Fruit fly (Drosophila melanogaster) whole organism, embryonic: ENCODE measurements around the gene Nsf2.

Experiments used
- Antp ChIP-seq: fragments of 200-800 bp; sonication (Bioruptor generic); optimal IDR thresholded peaks from 3 replicates; lab custom pipeline; 2016; ENCODE audit warnings: missing biosample characterization, missing genetic modification characterization
- Asciz ChIP-seq: fragments of 200-800 bp; sonication (Bioruptor generic); optimal IDR thresholded peaks from 2 replicates; lab custom pipeline; 2017; ENCODE audit warnings: missing biosample characterization, mild to moderate bottlenecking, missing genetic modification characterization, missing genetic modification reagents
- Awh ChIP-seq: fragments of 200-800 bp; sonication (Bioruptor generic); IDR thresholded peaks from 2 replicates; pipeline ENCODE4, ENCODE4 v1.3.6; 2022; ENCODE audit warnings: missing biosample characterization, missing genetic modification characterization
- B-H1 ChIP-seq: fragments of 200-800 bp; sonication (Bioruptor generic); IDR thresholded peaks from 3 replicates; pipeline ENCODE4 v1.3.6; 2022; ENCODE audit warnings: missing biosample characterization, missing genetic modification characterization
- CG10209 ChIP-seq: fragments of 200-800 bp; sonication (Bioruptor generic); optimal IDR thresholded peaks from 3 replicates; lab custom pipeline; 2017; ENCODE audit warnings: missing biosample characterization, mild to moderate bottlenecking, missing genetic modification characterization, missing genetic modification reagents
- CG10267 ChIP-seq: fragments of 200-800 bp; sonication (Bioruptor generic); optimal IDR thresholded peaks from 2 replicates; lab custom pipeline; 2018; ENCODE audit warnings: missing biosample characterization, mild to moderate bottlenecking, missing genetic modification characterization, moderate library complexity
- CG10543 ChIP-seq: fragments of 200-800 bp; sonication (Bioruptor generic); optimal IDR thresholded peaks from 3 replicates; lab custom pipeline; 2017; ENCODE audit warnings: missing biosample characterization, mild to moderate bottlenecking, missing genetic modification characterization, moderate library complexity
- CG11695 ChIP-seq: fragments of 200-800 bp; sonication (Bioruptor generic); IDR thresholded peaks from 3 replicates; pipeline ENCODE4 v1.3.6; 2022; ENCODE audit warnings: missing biosample characterization, missing genetic modification characterization
- CG12155 ChIP-seq: fragments of 200-800 bp; sonication (Bioruptor generic); optimal IDR thresholded peaks from 3 replicates; lab custom pipeline; 2016; ENCODE audit warnings: missing biosample characterization, missing genetic modification characterization
- CG12391 ChIP-seq: fragments of 200-800 bp; sonication (Bioruptor generic); optimal IDR thresholded peaks from 3 replicates; lab custom pipeline; 2018; ENCODE audit warnings: missing biosample characterization, mild to moderate bottlenecking, missing genetic modification characterization, moderate library complexity
- CG14441 ChIP-seq: fragments of 200-800 bp; sonication (Bioruptor generic); IDR thresholded peaks from 2 replicates; pipeline ENCODE4 v1.3.6; 2022; ENCODE audit warnings: missing biosample characterization, missing genetic modification characterization
- CG15269 ChIP-seq: fragments of 200-800 bp; sonication (Bioruptor generic); optimal IDR thresholded peaks from 2 replicates; lab custom pipeline; 2018; ENCODE audit warnings: missing biosample characterization, mild to moderate bottlenecking, missing genetic modification characterization, moderate library complexity
- CG1529 ChIP-seq: fragments of 200-800 bp; sonication (Bioruptor generic); optimal IDR thresholded peaks from 3 replicates; lab custom pipeline; 2018; ENCODE audit warnings: missing biosample characterization, missing genetic modification characterization
- CG1792 ChIP-seq: fragments of 200-800 bp; sonication (Bioruptor generic); optimal IDR thresholded peaks from 2 replicates; lab custom pipeline; 2016; ENCODE audit warnings: missing biosample characterization, missing genetic modification characterization
- CG18262 ChIP-seq: fragments of 200-800 bp; optimal IDR thresholded peaks from 3 replicates; lab custom pipeline; 2019; ENCODE audit warnings: missing biosample characterization, mild to moderate bottlenecking, missing genetic modification characterization, moderate library complexity
- CG3281 ChIP-seq: fragments of 200-800 bp; sonication (Bioruptor generic); optimal IDR thresholded peaks from 3 replicates; lab custom pipeline; 2017; ENCODE audit warnings: missing biosample characterization, mild to moderate bottlenecking, missing genetic modification characterization
- CG34376 ChIP-seq: fragments of 200-800 bp; sonication (Bioruptor generic); optimal IDR thresholded peaks from 2 replicates; lab custom pipeline; 2018; ENCODE audit warnings: missing biosample characterization, mild to moderate bottlenecking, missing genetic modification characterization
- CG6813 ChIP-seq: fragments of 200-800 bp; sonication (Bioruptor generic); optimal IDR thresholded peaks from 2 replicates; lab custom pipeline; 2017; ENCODE audit warnings: missing biosample characterization, missing genetic modification characterization, mild to moderate bottlenecking, moderate library complexity, missing genetic modification reagents
- CG7786 ChIP-seq: fragments of 200-800 bp; sonication (Bioruptor generic); optimal IDR thresholded peaks from 2 replicates; lab custom pipeline; 2016; ENCODE audit warnings: missing biosample characterization, missing genetic modification characterization
- CG8765 ChIP-seq: fragments of 200-800 bp; sonication (Bioruptor generic); IDR thresholded peaks from 2 replicates; pipeline ENCODE4 v1.3.6; 2022; ENCODE audit warnings: missing biosample characterization, missing genetic modification characterization
- Dip3 ChIP-seq: fragments of 200-800 bp; sonication (Bioruptor generic); optimal IDR thresholded peaks from 3 replicates; lab custom pipeline; 2016; ENCODE audit warnings: missing biosample characterization, missing genetic modification characterization
- Drgx ChIP-seq: fragments of 200-800 bp; sonication (Bioruptor generic); IDR thresholded peaks from 2 replicates; pipeline ENCODE4 v1.3.6; 2022; ENCODE audit warnings: missing biosample characterization, missing genetic modification characterization
- E2f1 ChIP-seq: fragments of 200-800 bp; sonication (Bioruptor generic); IDR thresholded peaks from 2 replicates; pipeline ENCODE4 v1.3.6; 2022; ENCODE audit warnings: missing biosample characterization, missing genetic modification characterization
- Eip74EF ChIP-seq, 2 experiments: fragments of 200-800 bp in 1 of 2; fragments of >200 bp in 1 of 2; sonication (Bioruptor generic) in 1 of 2; optimal IDR thresholded peaks; 2 replicates each; lab custom pipeline; 2017 to 2019; ENCODE audit warnings: missing biosample characterization in 2 of 2, missing genetic modification characterization in 2 of 2, mild to moderate bottlenecking in 1 of 2, moderate library complexity in 1 of 2
- Ets65A ChIP-seq: fragments of 200-800 bp; sonication (Bioruptor generic); peaks from one replicate; lab custom pipeline; 2016; ENCODE audit warnings: missing biosample characterization, missing genetic modification characterization
- Gsc ChIP-seq: fragments of 200-800 bp; sonication (Bioruptor generic); IDR thresholded peaks from 2 replicates; pipeline ENCODE4 v1.3.6; 2022; ENCODE audit warnings: missing biosample characterization, missing genetic modification characterization
- HLH3B ChIP-seq: fragments of 200-800 bp; sonication (Bioruptor generic); IDR thresholded peaks from 2 replicates; pipeline ENCODE4 v1.3.6; 2022; ENCODE audit warnings: missing biosample characterization, missing genetic modification characterization
- Hr3 ChIP-seq: fragments of 200-800 bp; sonication (Bioruptor generic); optimal IDR thresholded peaks from 3 replicates; lab custom pipeline; 2016; ENCODE audit warnings: missing biosample characterization, missing genetic modification characterization
- Hr51 ChIP-seq, 2 experiments: fragments of 200-800 bp; sonication (Bioruptor generic); optimal IDR thresholded peaks; 2 replicates in 1 of 2; 3 replicates in 1 of 2; lab custom pipeline; 2016 to 2018; ENCODE audit warnings: missing biosample characterization in 2 of 2, missing genetic modification characterization in 2 of 2, mild to moderate bottlenecking in 1 of 2, moderate library complexity in 1 of 2
- Optix ChIP-seq: fragments of 200-800 bp; sonication (Bioruptor generic); IDR thresholded peaks from 3 replicates; pipeline ENCODE4 v1.3.6; 2022; ENCODE audit warnings: missing biosample characterization, missing genetic modification characterization
- PHDP ChIP-seq: fragments of 200-800 bp; sonication (Bioruptor generic); optimal IDR thresholded peaks from 3 replicates; lab custom pipeline; 2018; ENCODE audit warnings: missing biosample characterization, mild to moderate bottlenecking, missing genetic modification characterization, moderate library complexity
- Poxn ChIP-seq: fragments of 200-800 bp; sonication (Bioruptor generic); IDR thresholded peaks from 2 replicates; pipeline ENCODE4 v1.3.6; 2022; ENCODE audit warnings: missing biosample characterization, missing genetic modification characterization
- Sox100B ChIP-seq: fragments of 200-800 bp; sonication (Bioruptor generic); optimal IDR thresholded peaks from 3 replicates; lab custom pipeline; 2018; ENCODE audit warnings: missing biosample characterization, mild to moderate bottlenecking, missing genetic modification characterization
- Ssrp ChIP-seq: fragments of 200-800 bp; sonication (Bioruptor generic); optimal IDR thresholded peaks from 2 replicates; lab custom pipeline; 2018; ENCODE audit warnings: missing biosample characterization, mild to moderate bottlenecking, missing genetic modification characterization, moderate library complexity
- Vsx1 ChIP-seq: fragments of 200-800 bp; sonication (Bioruptor generic); optimal IDR thresholded peaks from 2 replicates; lab custom pipeline; 2017; ENCODE audit warnings: missing biosample characterization, mild to moderate bottlenecking, missing genetic modification characterization, missing genetic modification reagents
- Xbp1 ChIP-seq: fragments of 200-800 bp; sonication (Bioruptor generic); optimal IDR thresholded peaks from 3 replicates; lab custom pipeline; 2016; ENCODE audit warnings: missing biosample characterization, mild to moderate bottlenecking, missing genetic modification characterization
- YL-1 ChIP-seq: fragments of 200-800 bp; sonication (Bioruptor generic); optimal IDR thresholded peaks from 3 replicates; lab custom pipeline; 2017; ENCODE audit warnings: missing biosample characterization, mild to moderate bottlenecking, missing genetic modification characterization
- abd-A ChIP-seq: fragments of 200-800 bp; sonication (Bioruptor generic); optimal IDR thresholded peaks from 3 replicates; lab custom pipeline; 2019; ENCODE audit warnings: missing biosample characterization, mild to moderate bottlenecking, missing genetic modification characterization, moderate library complexity
- ap ChIP-seq: fragments of 200-800 bp; sonication (Bioruptor generic); IDR thresholded peaks from 2 replicates; pipeline ENCODE4 v1.3.6; 2022; ENCODE audit warnings: missing biosample characterization, missing genetic modification characterization
- ash1 ChIP-seq: fragments of 200-800 bp; sonication (Bioruptor generic); optimal IDR thresholded peaks from 2 replicates; lab custom pipeline; 2018; ENCODE audit warnings: missing biosample characterization, mild to moderate bottlenecking, missing genetic modification characterization
- az2 ChIP-seq: fragments of 200-800 bp; sonication (Bioruptor generic); optimal IDR thresholded peaks from 3 replicates; lab custom pipeline; 2016; ENCODE audit warnings: missing biosample characterization, missing genetic modification characterization
- croc ChIP-seq: fragments of 200-800 bp; sonication (Bioruptor generic); conservative IDR thresholded peaks from 3 replicates; pipeline ENCODE4 v1.3.6; 2022; ENCODE audit warnings: missing biosample characterization, missing genetic modification characterization
- grau ChIP-seq: fragments of 200-800 bp; optimal IDR thresholded peaks from 3 replicates; lab custom pipeline; 2019; ENCODE audit warnings: missing biosample characterization, mild to moderate bottlenecking, missing genetic modification characterization, moderate library complexity
- hth ChIP-seq: fragments of >200 bp; optimal IDR thresholded peaks from 2 replicates; lab custom pipeline; 2017; ENCODE audit warnings: inconsistent platforms
- lab ChIP-seq: fragments of 200-800 bp; sonication (Bioruptor generic); optimal IDR thresholded peaks from 3 replicates; lab custom pipeline; 2017; ENCODE audit warnings: missing biosample characterization, missing genetic modification characterization, mild to moderate bottlenecking, moderate library complexity, missing genetic modification reagents
- sens-2 ChIP-seq: fragments of 200-800 bp; sonication (Bioruptor generic); IDR thresholded peaks from 2 replicates; pipeline ENCODE4 v1.3.6; 2022; ENCODE audit warnings: missing biosample characterization, missing genetic modification characterization
- sob ChIP-seq: fragments of 200-800 bp; sonication (Bioruptor generic); IDR thresholded peaks from 2 replicates; pipeline ENCODE4 v1.3.6; 2022; ENCODE audit warnings: missing biosample characterization, missing genetic modification characterization
- tgo ChIP-seq: fragments of 200-800 bp; sonication (Bioruptor generic); IDR thresholded peaks from 3 replicates; pipeline ENCODE4 v1.3.6; 2022; ENCODE audit warnings: missing biosample characterization, missing genetic modification characterization
- vvl ChIP-seq: fragments of 200-800 bp; sonication (Bioruptor generic); IDR thresholded peaks from 2 replicates; pipeline ENCODE4 v1.3.6; 2022; ENCODE audit warnings: missing biosample characterization, missing genetic modification characterization
- zfh1 ChIP-seq: fragments of 200-800 bp; sonication (Bioruptor generic); IDR thresholded peaks from 3 replicates; pipeline ENCODE4 v1.3.6; 2022; ENCODE audit warnings: missing biosample characterization, missing genetic modification characterization

The Nsf2 gene

dm6 chr3R:13831596-13832119 lies 6.1 kb downstream of the Nsf2 start (continued):
- TF ChIP-seq abd-A (tag; lab: Kevin White, UChicago): no peak
- TF ChIP-seq YL-1 (GFP tag; lab: Kevin White, UChicago): no peak
- TF ChIP-seq CG12391 (tag; lab: Kevin White, UChicago): peak; percentile 55
- peak; percentile 68; the same call in 2 of the 3 replicates for TF ChIP-seq croc (GFP tag; lab: Robert Waterston, UW)
- peak in 1 of 2 experiments; percentile 43 for TF ChIP-seq Eip74EF (GFP tag; optimal IDR thresholded peaks at IDR 0.05; lab: Kevin White, UChicago)
- peak; percentile 55; the same call in 1 of the 3 replicates for TF ChIP-seq B-H1
- TF ChIP-seq CG10209 (GFP tag; lab: Kevin White, UChicago): peak; percentile 48
- TF ChIP-seq Ssrp (tag; lab: Kevin White, UChicago): peak; percentile 63
- TF ChIP-seq CG1529 (GFP tag; lab: Kevin White, UChicago): peak; percentile 39
- TF ChIP-seq Hr51 (GFP tag; optimal IDR thresholded peaks at IDR 0.05; lab: Kevin White, UChicago): peak in 1 of 2 experiments; percentile 76
- peak; percentile 70 for TF ChIP-seq sens-2 (GFP tag; lab: Robert Waterston, UW)
- no peak for TF ChIP-seq CG8765
- no peak for TF ChIP-seq Poxn (GFP tag; lab: Robert Waterston, UW)
- no peak for TF ChIP-seq Antp (GFP tag; lab: Kevin White, UChicago)
- TF ChIP-seq CG10267 (tag; lab: Kevin White, UChicago): peak; percentile 0
- peak; percentile 38 for TF ChIP-seq az2 (GFP tag; lab: Kevin White, UChicago)
- TF ChIP-seq ap: 0 out of 2 replicates have a peak, but pooled peaks have one; percentile 28
- TF ChIP-seq tgo (GFP tag; lab: Robert Waterston, UW): peak; percentile 65; the same call in 2 of the 3 replicates
- TF ChIP-seq vvl (GFP tag; lab: Robert Waterston, UW): peak; percentile 64; the same call in 1 of the 2 replicates
- no peak for TF ChIP-seq CG12155
- peak; percentile 60; the same call in 2 of the 3 replicates for TF ChIP-seq CG11695 (GFP tag; lab: Robert Waterston, UW)
- TF ChIP-seq E2f1 (GFP tag; lab: Robert Waterston, UW): peak; percentile 75
- peak; percentile 62 for TF ChIP-seq PHDP
- peak; percentile 32 for TF ChIP-seq Sox100B
- peak; percentile 20 for TF ChIP-seq Hr3
- TF ChIP-seq HLH3B (GFP tag; lab: Robert Waterston, UW): peak; percentile 30
- no peak for TF ChIP-seq CG3281 (GFP tag; lab: Kevin White, UChicago)
- TF ChIP-seq CG34376 (GFP tag; lab: Kevin White, UChicago): no peak
- no peak for TF ChIP-seq CG1792
- TF ChIP-seq Xbp1 (GFP tag; lab: Kevin White, UChicago): peak; percentile 32
- TF ChIP-seq Gsc (GFP tag; lab: Robert Waterston, UW): no peak
- peak; percentile 17 for TF ChIP-seq Ets65A (GFP tag; lab: Kevin White, UChicago)
- peak; percentile 60; the same call in 1 of the 2 replicates for TF ChIP-seq Awh
- TF ChIP-seq zfh1: peak; percentile 71; the same call in 2 of the 3 replicates
- no peak; the same call in none of the 2 replicates for TF ChIP-seq Drgx (GFP tag; lab: Robert Waterston, UW)
- TF ChIP-seq ash1: no peak
- TF ChIP-seq Dip3: no peak
- TF ChIP-seq CG18262 (tag; lab: Kevin White, UChicago): peak; percentile 66
- TF ChIP-seq Vsx1: no peak
- no peak for TF ChIP-seq hth
- TF ChIP-seq CG7786 (GFP tag; lab: Kevin White, UChicago): no peak
- TF ChIP-seq CG14441 (GFP tag; lab: Robert Waterston, UW): no peak; the same call in 1 of the 2 replicates
- peak; percentile 10; the same call in 1 of the 2 replicates for TF ChIP-seq sob (GFP tag; lab: Robert Waterston, UW)
- no peak for TF ChIP-seq CG10543 (GFP tag; lab: Kevin White, UChicago)
- TF ChIP-seq CG6813: no peak
- peak; percentile 7 for TF ChIP-seq lab (GFP tag; lab: Kevin White, UChicago)
- TF ChIP-seq grau (tag; lab: Kevin White, UChicago): peak; percentile 62
- peak; percentile 66 for TF ChIP-seq CG15269 (tag; lab: Kevin White, UChicago)
- TF ChIP-seq Asciz: no peak
- TF ChIP-seq Optix (GFP tag; lab: Robert Waterston, UW): peak; percentile 63; the same call in 1 of the 3 replicates
